Worm (Caenorhabditis elegans) whole organism, mixed stage, embryonic: ENCODE data around the gene F14B8.6.

Experiments used
- M03D4.4 ChIP-seq: sonication (generic microtip); optimal IDR thresholded peaks from 2 replicates; lab custom pipeline; 2017; ENCODE audit warnings: mild to moderate bottlenecking, missing genetic modification characterization, missing compliant biosample characterization
- bed-3 ChIP-seq: fragments of 200-800 bp; sonication (Bioruptor generic); optimal IDR thresholded peaks from 3 replicates; lab custom pipeline; 2018; ENCODE audit warnings: mild to moderate bottlenecking, missing genetic modification characterization, moderate library complexity, missing compliant biosample characterization
- blmp-1 ChIP-seq: fragments of 150-350 bp; optimal IDR thresholded peaks from 2 replicates; lab custom pipeline; 2014; ENCODE audit warnings: missing biosample characterization, missing genetic modification characterization
- ceh-39 ChIP-seq: fragments of 150-350 bp; optimal IDR thresholded peaks from 2 replicates; lab custom pipeline; 2014; ENCODE audit warnings: missing biosample characterization, missing genetic modification characterization
- ceh-43 ChIP-seq: fragments of 200-800 bp; sonication (Bioruptor generic); optimal IDR thresholded peaks from 2 replicates; lab custom pipeline; 2018; ENCODE audit warnings: mild to moderate bottlenecking, missing genetic modification characterization, moderate library complexity, missing compliant biosample characterization
- ceh-83 ChIP-seq: fragments of 200-800 bp; sonication (Bioruptor generic); optimal IDR thresholded peaks from 2 replicates; lab custom pipeline; 2018; ENCODE audit warnings: mild to moderate bottlenecking, missing genetic modification characterization, missing compliant biosample characterization
- ces-1 ChIP-seq: fragments of 150-350 bp; optimal IDR thresholded peaks from 2 replicates; lab custom pipeline; 2014; ENCODE audit warnings: missing biosample characterization, missing genetic modification reagents, missing genetic modification characterization
- cnd-1 ChIP-seq: fragments of 200-800 bp; sonication (Bioruptor generic); optimal IDR thresholded peaks from 2 replicates; lab custom pipeline; 2018; ENCODE audit warnings: mild to moderate bottlenecking, missing genetic modification characterization, missing compliant biosample characterization
- drap-1 ChIP-seq: fragments of 200-800 bp; sonication (Bioruptor generic); optimal IDR thresholded peaks from 3 replicates; lab custom pipeline; 2018; ENCODE audit warnings: mild to moderate bottlenecking, missing genetic modification characterization, missing compliant biosample characterization
- elt-1 ChIP-seq: sonication (generic microtip); optimal IDR thresholded peaks from 2 replicates; lab custom pipeline; 2017; ENCODE audit warnings: missing genetic modification characterization, mild to moderate bottlenecking, missing compliant biosample characterization, antibody characterized with exemption, moderate library complexity, borderline replicate concordance; ENCODE audit not compliant: insufficient read depth
- elt-3 ChIP-seq: fragments of 150-350 bp; optimal IDR thresholded peaks from 2 replicates; lab custom pipeline; 2014; ENCODE audit warnings: missing biosample characterization, missing genetic modification characterization
- flh-1 ChIP-seq: fragments of 200-800 bp; sonication (Bioruptor generic); optimal IDR thresholded peaks from 2 replicates; lab custom pipeline; 2018; ENCODE audit warnings: mild to moderate bottlenecking, missing genetic modification characterization, moderate library complexity, missing compliant biosample characterization
- ham-2 ChIP-seq: fragments of 200-800 bp; sonication (Bioruptor generic); optimal IDR thresholded peaks from 2 replicates; lab custom pipeline; 2018; ENCODE audit warnings: mild to moderate bottlenecking, missing genetic modification characterization, missing compliant biosample characterization
- hlh-1 ChIP-seq: fragments of 150-350 bp; optimal IDR thresholded peaks from 2 replicates; lab custom pipeline; 2014; ENCODE audit warnings: missing biosample characterization, missing genetic modification reagents, missing genetic modification characterization
- lin-13 ChIP-seq: fragments of 150-350 bp; optimal IDR thresholded peaks from 2 replicates; lab custom pipeline; 2014; ENCODE audit warnings: missing biosample characterization, missing genetic modification characterization
- lin-32 ChIP-seq: fragments of 200-800 bp; sonication (Bioruptor generic); optimal IDR thresholded peaks from 2 replicates; lab custom pipeline; 2018; ENCODE audit warnings: mild to moderate bottlenecking, missing genetic modification characterization, missing compliant biosample characterization
- lsy-2 ChIP-seq: fragments of 150-350 bp; optimal IDR thresholded peaks from 2 replicates; lab custom pipeline; 2014; ENCODE audit warnings: missing biosample characterization, missing genetic modification characterization
- mab-5 ChIP-seq: fragments of 150-350 bp; optimal IDR thresholded peaks from 2 replicates; lab custom pipeline; 2014; ENCODE audit warnings: missing biosample characterization, missing genetic modification characterization
- mls-2 ChIP-seq: sonication (generic microtip); optimal IDR thresholded peaks from 2 replicates; lab custom pipeline; 2016; ENCODE audit warnings: mild to moderate bottlenecking, missing genetic modification characterization, moderate library complexity, missing compliant biosample characterization
- nhr-12 ChIP-seq: fragments of 150-350 bp; optimal IDR thresholded peaks from 2 replicates; lab custom pipeline; 2014; ENCODE audit warnings: missing biosample characterization, missing genetic modification characterization
- nhr-2 ChIP-seq: fragments of 150-350 bp; optimal IDR thresholded peaks from 2 replicates; lab custom pipeline; 2014; ENCODE audit warnings: missing biosample characterization, missing genetic modification characterization
- nhr-237 ChIP-seq: fragments of 150-350 bp; optimal IDR thresholded peaks from 2 replicates; lab custom pipeline; 2014; ENCODE audit warnings: missing biosample characterization, missing genetic modification characterization
- nhr-28 ChIP-seq: fragments of 150-350 bp; optimal IDR thresholded peaks from 2 replicates; lab custom pipeline; 2014; ENCODE audit warnings: missing biosample characterization, missing genetic modification characterization
- nhr-76 ChIP-seq: sonication (generic microtip); optimal IDR thresholded peaks from 2 replicates; lab custom pipeline; 2017; ENCODE audit warnings: missing biosample characterization, missing genetic modification characterization
- pha-4 ChIP-seq: fragments of 150-350 bp; optimal IDR thresholded peaks from 2 replicates; lab custom pipeline; 2018; ENCODE audit warnings: missing biosample characterization, missing genetic modification reagents, missing genetic modification characterization
- sem-2 ChIP-seq: fragments of 200-800 bp; sonication (Bioruptor generic); optimal IDR thresholded peaks from 2 replicates; lab custom pipeline; 2018; ENCODE audit warnings: mild to moderate bottlenecking, missing genetic modification characterization, missing compliant biosample characterization
- snpc-4 ChIP-seq: fragments of 150-350 bp; optimal IDR thresholded peaks from 2 replicates; lab custom pipeline; 2014; ENCODE audit warnings: missing biosample characterization, missing genetic modification characterization
- sptf-1 ChIP-seq: sonication (generic microtip); optimal IDR thresholded peaks from 2 replicates; lab custom pipeline; 2017; ENCODE audit warnings: mild to moderate bottlenecking, missing genetic modification characterization, moderate library complexity, missing compliant biosample characterization
- tbx-8 ChIP-seq: fragments of 200-800 bp; sonication (Bioruptor generic); optimal IDR thresholded peaks from 2 replicates; lab custom pipeline; 2018; ENCODE audit warnings: mild to moderate bottlenecking, missing genetic modification characterization, moderate library complexity, missing compliant biosample characterization
- unc-120 ChIP-seq: sonication (generic microtip); optimal IDR thresholded peaks from 2 replicates; lab custom pipeline; 2017; ENCODE audit warnings: missing genetic modification characterization, missing compliant biosample characterization; ENCODE audit not compliant: poor library complexity, severe bottlenecking
- unc-39 ChIP-seq: fragments of 150-350 bp; optimal IDR thresholded peaks from 2 replicates; lab custom pipeline; 2014; ENCODE audit warnings: missing biosample characterization, missing genetic modification characterization
- unc-62 ChIP-seq: fragments of 150-350 bp; optimal IDR thresholded peaks from 2 replicates; lab custom pipeline; 2014; ENCODE audit warnings: missing biosample characterization, missing genetic modification reagents, missing genetic modification characterization
- zip-8 ChIP-seq: fragments of 150-350 bp; optimal IDR thresholded peaks from 2 replicates; lab custom pipeline; 2014; ENCODE audit warnings: missing biosample characterization, missing genetic modification characterization

Gene F14B8.6

ce11 chrX:6958914-6959313, 26.7 kb upstream of the F14B8.6 start:
- TF ChIP-seq blmp-1 (tag; lab: Kevin White, UChicago) (no peak), nhr-237 (tag; lab: Kevin White, UChicago) (no peak), ceh-43 (GFP tag; lab: Kevin White, UChicago) (no peak), elt-3 (tag; lab: Kevin White, UChicago) (no peak), hlh-1 (tag; lab: Kevin White, UChicago) (no peak), ceh-39 (no peak), lsy-2 (tag; lab: Kevin White, UChicago) (no peak), M03D4.4 (no peak), nhr-28 (no peak), pha-4 (tag; lab: Kevin White, UChicago) (no peak), flh-1 (no peak), tbx-8 (GFP tag; lab: Kevin White, UChicago) (no peak), unc-39 (no peak), mls-2 (tag; lab: Kevin White, UChicago) (no peak), sem-2 (no peak), nhr-76 (tag; lab: Kevin White, UChicago) (no peak), nhr-12 (tag; lab: Kevin White, UChicago) (no peak), ces-1 (GFP tag; lab: Kevin White, UChicago) (no peak), drap-1 (GFP tag; lab: Kevin White, UChicago) (no peak), lin-32 (GFP tag; lab: Kevin White, UChicago) (no peak)

ce11 chrX:6956299-6956698, 24.1 kb upstream of the F14B8.6 start, which contains the start of gene inx-1:
inx-1 (minus strand) TSS chrX:6956399.
- TF ChIP-seq nhr-76 (tag; lab: Kevin White, UChicago), result no peak

- TF ChIP-seq mls-2 (tag; lab: Kevin White, UChicago) (peak; percentile 50), ceh-83 (GFP tag; lab: Kevin White, UChicago) (no peak), cnd-1 (tag; lab: Kevin White, UChicago) (no peak), lsy-2 (tag; lab: Kevin White, UChicago) (no peak), ces-1 (GFP tag; lab: Kevin White, UChicago) (peak; percentile 67), sem-2 (no peak), mab-5 (tag; lab: Kevin White, UChicago) (no peak), nhr-2 (tag; lab: Kevin White, UChicago) (no peak), sptf-1 (tag; lab: Kevin White, UChicago) (peak; percentile 19), nhr-28 (no peak)
Measured at ce11 chrX:6953339-6953738, 21.1 kb upstream of the F14B8.6 start.

ce11 chrX:6946789-6947188, 14.6 kb upstream of the F14B8.6 start:
- TF ChIP-seq nhr-28, result no peak

ce11 chrX:6941711-6942110, 9.5 kb upstream of the F14B8.6 start:
- no peak for TF ChIP-seq tbx-8 (GFP tag; lab: Kevin White, UChicago)
- TF ChIP-seq lsy-2 (tag; lab: Kevin White, UChicago), result no peak
- TF ChIP-seq lin-13 (tag; lab: Kevin White, UChicago), result no peak
- no peak for TF ChIP-seq ceh-39
- no peak for TF ChIP-seq nhr-76 (tag; lab: Kevin White, UChicago)
- TF ChIP-seq mls-2 (tag; lab: Kevin White, UChicago), result no peak
- TF ChIP-seq nhr-237 (tag; lab: Kevin White, UChicago), result no peak
- no peak for TF ChIP-seq elt-3 (tag; lab: Kevin White, UChicago)
- no peak for TF ChIP-seq blmp-1 (tag; lab: Kevin White, UChicago)
- TF ChIP-seq unc-120 (tag; lab: Kevin White, UChicago), result no peak
- no peak for TF ChIP-seq ham-2 (GFP tag; lab: Kevin White, UChicago)
- TF ChIP-seq ces-1 (GFP tag; lab: Kevin White, UChicago), result no peak
- no peak for TF ChIP-seq bed-3 (GFP tag; lab: Kevin White, UChicago)
- no peak for TF ChIP-seq unc-62
- TF ChIP-seq zip-8, result no peak

- TF ChIP-seq elt-1 (no peak), bed-3 (GFP tag; lab: Kevin White, UChicago) (no peak), unc-39 (no peak), sem-2 (no peak), cnd-1 (tag; lab: Kevin White, UChicago) (no peak), nhr-12 (tag; lab: Kevin White, UChicago) (no peak), M03D4.4 (no peak), mab-5 (tag; lab: Kevin White, UChicago) (no peak), ces-1 (GFP tag; lab: Kevin White, UChicago) (no peak), snpc-4 (tag; lab: Kevin White, UChicago) (no peak), drap-1 (GFP tag; lab: Kevin White, UChicago) (no peak), ceh-39 (no peak), ceh-43 (GFP tag; lab: Kevin White, UChicago) (no peak), lin-13 (tag; lab: Kevin White, UChicago) (no peak), pha-4 (tag; lab: Kevin White, UChicago) (no peak), elt-3 (tag; lab: Kevin White, UChicago) (no peak), nhr-237 (tag; lab: Kevin White, UChicago) (no peak), mls-2 (tag; lab: Kevin White, UChicago) (no peak)
Measured at ce11 chrX:6940775-6941174, 8.6 kb upstream of the F14B8.6 start.
